Fruit fly (Drosophila melanogaster) whole organism, embryonic: Measurements from ENCODE around the gene CG6409.

Experiments used
- Atf3 ChIP-seq: fragments of 200-800 bp; sonication (Bioruptor generic); optimal IDR thresholded peaks from 3 replicates; lab custom pipeline; 2016; ENCODE audit warnings: missing biosample characterization, missing genetic modification characterization
- B-H1 ChIP-seq: fragments of 200-800 bp; sonication (Bioruptor generic); IDR thresholded peaks from 3 replicates; pipeline ENCODE4 v1.3.6; 2022; ENCODE audit warnings: missing biosample characterization, missing genetic modification characterization
- B-H2 ChIP-seq: fragments of 200-800 bp; sonication (Bioruptor generic); optimal IDR thresholded peaks from 2 replicates; lab custom pipeline; 2018; ENCODE audit warnings: missing biosample characterization, mild to moderate bottlenecking, missing genetic modification characterization
- Bdp1 ChIP-seq: fragments of 200-800 bp; sonication (Bioruptor generic); optimal IDR thresholded peaks from 3 replicates; lab custom pipeline; 2016; ENCODE audit warnings: missing biosample characterization, missing genetic modification characterization
- CG10274 ChIP-seq: fragments of 200-800 bp; sonication (Bioruptor generic); optimal IDR thresholded peaks from 3 replicates; lab custom pipeline; 2017; ENCODE audit warnings: missing biosample characterization, mild to moderate bottlenecking, missing genetic modification characterization
- CG12104 ChIP-seq: fragments of 200-800 bp; sonication (Bioruptor generic); optimal IDR thresholded peaks from 3 replicates; lab custom pipeline; 2016; ENCODE audit warnings: missing biosample characterization, missing genetic modification characterization
- CG12219 ChIP-seq: fragments of 200-800 bp; sonication (Bioruptor generic); optimal IDR thresholded peaks from 3 replicates; lab custom pipeline; 2018; ENCODE audit warnings: missing biosample characterization, mild to moderate bottlenecking, missing genetic modification characterization
- CG12391 ChIP-seq: fragments of 200-800 bp; sonication (Bioruptor generic); optimal IDR thresholded peaks from 3 replicates; lab custom pipeline; 2018; ENCODE audit warnings: missing biosample characterization, mild to moderate bottlenecking, missing genetic modification characterization, moderate library complexity
- CG14441 ChIP-seq: fragments of 200-800 bp; sonication (Bioruptor generic); IDR thresholded peaks from 2 replicates; pipeline ENCODE4 v1.3.6; 2022; ENCODE audit warnings: missing biosample characterization, missing genetic modification characterization
- CG15696 ChIP-seq: fragments of 200-800 bp; sonication (Bioruptor generic); optimal IDR thresholded peaks from 2 replicates; lab custom pipeline; 2019; ENCODE audit warnings: missing biosample characterization, mild to moderate bottlenecking, missing genetic modification characterization, moderate library complexity
- CG17328 ChIP-seq: fragments of 200-800 bp; sonication (Bioruptor generic); IDR thresholded peaks from 2 replicates; pipeline ENCODE4 v1.3.6; 2022; ENCODE audit warnings: missing biosample characterization, missing genetic modification characterization
- CG17359 ChIP-seq: fragments of 200-800 bp; sonication (Bioruptor generic); optimal IDR thresholded peaks from 3 replicates; lab custom pipeline; 2018; ENCODE audit warnings: missing biosample characterization, mild to moderate bottlenecking, missing genetic modification characterization, moderate library complexity
- CG18262 ChIP-seq: fragments of 200-800 bp; optimal IDR thresholded peaks from 3 replicates; lab custom pipeline; 2019; ENCODE audit warnings: missing biosample characterization, mild to moderate bottlenecking, missing genetic modification characterization, moderate library complexity
- CG2875 ChIP-seq: fragments of 200-800 bp; sonication (Bioruptor generic); optimal IDR thresholded peaks from 2 replicates; lab custom pipeline; 2017; ENCODE audit warnings: missing biosample characterization, mild to moderate bottlenecking, missing genetic modification characterization, missing genetic modification reagents
- CG31365 ChIP-seq: fragments of 200-800 bp; sonication (Bioruptor generic); optimal IDR thresholded peaks from 2 replicates; lab custom pipeline; 2018; ENCODE audit warnings: missing biosample characterization, mild to moderate bottlenecking, missing genetic modification characterization
- CG31441 ChIP-seq: fragments of 200-800 bp; sonication (Bioruptor generic); IDR thresholded peaks from 2 replicates; pipeline ENCODE4 v1.3.6; 2022; ENCODE audit warnings: missing biosample characterization, missing genetic modification characterization
- CG3407 ChIP-seq: fragments of 200-800 bp; sonication (Bioruptor generic); optimal IDR thresholded peaks from 2 replicates; lab custom pipeline; 2018; ENCODE audit warnings: missing biosample characterization, mild to moderate bottlenecking, missing genetic modification characterization
- CG34376 ChIP-seq: fragments of 200-800 bp; sonication (Bioruptor generic); optimal IDR thresholded peaks from 2 replicates; lab custom pipeline; 2018; ENCODE audit warnings: missing biosample characterization, mild to moderate bottlenecking, missing genetic modification characterization
- CG43689 ChIP-seq: fragments of 200-800 bp; sonication (Bioruptor generic); IDR thresholded peaks from 2 replicates; pipeline ENCODE4 v1.3.6; 2022; ENCODE audit warnings: missing biosample characterization, missing genetic modification characterization
- CG5180 ChIP-seq: fragments of 200-800 bp; sonication (Bioruptor generic); optimal IDR thresholded peaks from 3 replicates; lab custom pipeline; 2017; ENCODE audit warnings: missing biosample characterization, missing genetic modification characterization, mild to moderate bottlenecking, moderate library complexity, missing genetic modification reagents
- CG8089 ChIP-seq: fragments of 200-800 bp; sonication (Bioruptor generic); optimal IDR thresholded peaks from 3 replicates; lab custom pipeline; 2016; ENCODE audit warnings: missing biosample characterization, missing genetic modification characterization
- CHES-1-like ChIP-seq: fragments of 200-800 bp; sonication (Bioruptor generic); optimal IDR thresholded peaks from 2 replicates; lab custom pipeline; 2016; ENCODE audit warnings: missing biosample characterization, missing genetic modification characterization
- CTCF ChIP-seq: fragments of 200-800 bp; sonication (Bioruptor generic); optimal IDR thresholded peaks from 2 replicates; lab custom pipeline; 2017; ENCODE audit warnings: missing biosample characterization, mild to moderate bottlenecking, missing genetic modification characterization, moderate library complexity
- CkIIα-i1 ChIP-seq: fragments of 200-800 bp; sonication (Bioruptor generic); IDR thresholded peaks from 2 replicates; pipeline ENCODE4 v1.3.6; 2022; ENCODE audit warnings: missing biosample characterization, missing genetic modification characterization
- Dek ChIP-seq: fragments of 200-800 bp; sonication (Bioruptor generic); optimal IDR thresholded peaks from 3 replicates; lab custom pipeline; 2019; ENCODE audit warnings: missing biosample characterization, mild to moderate bottlenecking, missing genetic modification characterization, moderate library complexity
- Fer2 ChIP-seq: fragments of 200-800 bp; sonication (Bioruptor generic); optimal IDR thresholded peaks from 2 replicates; lab custom pipeline; 2018; ENCODE audit warnings: missing biosample characterization, mild to moderate bottlenecking, missing genetic modification characterization, moderate library complexity
- HLH54F ChIP-seq: fragments of 200-800 bp; sonication (Bioruptor generic); optimal IDR thresholded peaks from 3 replicates; lab custom pipeline; 2016; ENCODE audit warnings: missing biosample characterization, missing genetic modification characterization
- Hr51 ChIP-seq, 2 experiments: fragments of 200-800 bp; sonication (Bioruptor generic); optimal IDR thresholded peaks; 2 replicates in 1 of 2; 3 replicates in 1 of 2; lab custom pipeline; 2016 to 2018; ENCODE audit warnings: missing biosample characterization in 2 of 2, missing genetic modification characterization in 2 of 2, mild to moderate bottlenecking in 1 of 2, moderate library complexity in 1 of 2
- Kr ChIP-seq: fragments of 200-800 bp; sonication (Bioruptor generic); optimal IDR thresholded peaks from 2 replicates; lab custom pipeline; 2017; ENCODE audit warnings: missing biosample characterization, mild to moderate bottlenecking, missing genetic modification characterization
- Lpt ChIP-seq: fragments of >200 bp; optimal IDR thresholded peaks from 2 replicates; lab custom pipeline; 2018; ENCODE audit warnings: missing biosample characterization, missing genetic modification characterization
- MESR4 ChIP-seq: fragments of 200-800 bp; sonication (Bioruptor generic); optimal IDR thresholded peaks from 2 replicates; lab custom pipeline; 2018; ENCODE audit warnings: missing biosample characterization, mild to moderate bottlenecking, missing genetic modification characterization, moderate library complexity
- MTF-1 ChIP-seq: fragments of 200-800 bp; sonication (Bioruptor generic); optimal IDR thresholded peaks from 2 replicates; lab custom pipeline; 2018; ENCODE audit warnings: missing biosample characterization, mild to moderate bottlenecking, missing genetic modification characterization, borderline replicate concordance
- Med ChIP-seq: fragments of 200-800 bp; sonication (Bioruptor generic); peaks from one replicate; lab custom pipeline; 2016; ENCODE audit warnings: missing biosample characterization, missing genetic modification characterization, mild to moderate bottlenecking, inconsistent platforms, moderate library complexity
- TFAM ChIP-seq: fragments of 200-800 bp; sonication (Bioruptor generic); optimal IDR thresholded peaks from 2 replicates; lab custom pipeline; 2017; ENCODE audit warnings: missing biosample characterization, missing genetic modification characterization, inconsistent platforms
- Vsx1 ChIP-seq: fragments of 200-800 bp; sonication (Bioruptor generic); optimal IDR thresholded peaks from 2 replicates; lab custom pipeline; 2017; ENCODE audit warnings: missing biosample characterization, mild to moderate bottlenecking, missing genetic modification characterization, missing genetic modification reagents
- al ChIP-seq: fragments of 200-800 bp; sonication (Bioruptor generic); IDR thresholded peaks from 2 replicates; pipeline ENCODE4 v1.3.6; 2022; ENCODE audit warnings: missing biosample characterization, missing genetic modification characterization
- disco-r ChIP-seq: fragments of 200-800 bp; sonication (Bioruptor generic); optimal IDR thresholded peaks from 2 replicates; lab custom pipeline; 2016; ENCODE audit warnings: missing biosample characterization, missing genetic modification characterization
- dm ChIP-seq: fragments of 200-800 bp; sonication (Bioruptor generic); optimal IDR thresholded peaks from 3 replicates; lab custom pipeline; 2016; ENCODE audit warnings: missing biosample characterization, missing genetic modification characterization
- ewg ChIP-seq: fragments of 200-800 bp; sonication (Bioruptor generic); optimal IDR thresholded peaks from 3 replicates; lab custom pipeline; 2017; ENCODE audit warnings: mild to moderate bottlenecking, missing biosample characterization, missing genetic modification reagents, missing genetic modification characterization
- fd64A ChIP-seq: fragments of 200-800 bp; sonication (Bioruptor generic); optimal IDR thresholded peaks from 3 replicates; lab custom pipeline; 2018; ENCODE audit warnings: missing biosample characterization, mild to moderate bottlenecking, missing genetic modification characterization
- ken ChIP-seq: fragments of 200-800 bp; sonication (Bioruptor generic); IDR thresholded peaks from 3 replicates; pipeline ENCODE4 v1.3.6; 2022; ENCODE audit warnings: missing biosample characterization, missing genetic modification characterization
- mam ChIP-seq: fragments of 200-800 bp; sonication (Bioruptor generic); optimal IDR thresholded peaks from 3 replicates; lab custom pipeline; 2016; ENCODE audit warnings: missing biosample characterization, missing genetic modification characterization
- nerfin-1 ChIP-seq: fragments of 200-800 bp; sonication (Bioruptor generic); optimal IDR thresholded peaks from 3 replicates; lab custom pipeline; 2019; ENCODE audit warnings: missing biosample characterization, mild to moderate bottlenecking, missing genetic modification characterization, moderate library complexity
- pan ChIP-seq, 4 experiments: fragments of >200 bp in 3 of 4; fragments of 200-800 bp in 1 of 4; sonication (Bioruptor generic) in 1 of 4; optimal IDR thresholded peaks in 3 of 4; IDR thresholded peaks in 1 of 4; 2 replicates each; pipeline versions ENCODE4 v1.3.6 to Lab custom; 2017 to 2022; ENCODE audit warnings: missing biosample characterization in 2 of 4, missing genetic modification characterization in 2 of 4, mixed read lengths in 1 of 4
- pros ChIP-seq: fragments of 200-800 bp; sonication (Bioruptor generic); optimal IDR thresholded peaks from 3 replicates; lab custom pipeline; 2019; ENCODE audit warnings: missing biosample characterization, mild to moderate bottlenecking, missing genetic modification characterization, moderate library complexity
- pzg ChIP-seq: fragments of 200-800 bp; sonication (Bioruptor generic); optimal IDR thresholded peaks from 3 replicates; lab custom pipeline; 2018; ENCODE audit warnings: missing biosample characterization, mild to moderate bottlenecking, missing genetic modification characterization, moderate library complexity
- schlank ChIP-seq: fragments of 200-800 bp; sonication (Bioruptor generic); optimal IDR thresholded peaks from 2 replicates; lab custom pipeline; 2018; ENCODE audit warnings: missing biosample characterization, mild to moderate bottlenecking, missing genetic modification characterization
- sens-2 ChIP-seq: fragments of 200-800 bp; sonication (Bioruptor generic); IDR thresholded peaks from 2 replicates; pipeline ENCODE4 v1.3.6; 2022; ENCODE audit warnings: missing biosample characterization, missing genetic modification characterization
- trem ChIP-seq: fragments of 200-800 bp; optimal IDR thresholded peaks from 3 replicates; lab custom pipeline; 2019; ENCODE audit warnings: missing biosample characterization, mild to moderate bottlenecking, missing genetic modification characterization, moderate library complexity
- tx ChIP-seq: fragments of 200-800 bp; sonication (Bioruptor generic); optimal IDR thresholded peaks from 2 replicates; lab custom pipeline; 2016; ENCODE audit warnings: missing biosample characterization, missing genetic modification characterization

Gene CG6409

dm6 chr3L:10849620-10850302, 32.4 kb downstream of the CG6409 start (continued):
- TF ChIP-seq HLH54F (no peak), CG5180 (GFP tag; lab: Kevin White, UChicago) (peak; percentile 48), CG17328 (GFP tag; lab: Robert Waterston, UW) (peak; percentile 55; the same call in 1 of the 2 replicates), Fer2 (tag; lab: Kevin White, UChicago) (no peak), CG3407 (GFP tag; lab: Kevin White, UChicago) (no peak), CG34376 (no peak), CG10274 (GFP tag; lab: Kevin White, UChicago) (no peak), CkIIα-i1 (GFP tag; lab: Robert Waterston, UW) (no peak), CG15696 (peak; percentile 59), ewg (no peak), B-H2 (GFP tag; lab: Kevin White, UChicago) (no peak), Vsx1 (GFP tag; lab: Kevin White, UChicago) (no peak), pzg (GFP tag; lab: Kevin White, UChicago) (no peak), Hr51 (GFP tag; optimal IDR thresholded peaks at IDR 0.05; lab: Kevin White, UChicago) (no peak), CG8089 (no peak), tx (GFP tag; lab: Kevin White, UChicago) (no peak), MTF-1 (GFP tag; lab: Kevin White, UChicago) (no peak), Atf3 (GFP tag; lab: Kevin White, UChicago) (no peak), TFAM (GFP tag; lab: Kevin White, UChicago) (no peak), dm (GFP tag; lab: Kevin White, UChicago) (no peak), mam (GFP tag; lab: Kevin White, UChicago) (no peak), B-H1 (GFP tag; lab: Robert Waterston, UW) (no peak; the same call in 2 of the 3 replicates), Med (GFP tag; lab: Kevin White, UChicago) (peak; percentile 58), CG43689 (GFP tag; lab: Robert Waterston, UW) (no peak), MESR4 (GFP tag; lab: Kevin White, UChicago) (no peak), fd64A (GFP tag; lab: Kevin White, UChicago) (no peak), al (no peak), disco-r (GFP tag; lab: Kevin White, UChicago) (no peak), CG31365 (tag; lab: Kevin White, UChicago) (no peak), CG12391 (peak; percentile 42), pan (optimal IDR thresholded peaks at IDR 0.05; lab: Kevin White, UChicago) (no peak), pan (GFP tag; optimal IDR thresholded peaks at IDR 0.05 in 1 of 2, IDR thresholded peaks at IDR 0.05 in 1 of 2) (no peak), sens-2 (GFP tag; lab: Robert Waterston, UW) (no peak), CG2875 (GFP tag; lab: Kevin White, UChicago) (no peak), Kr (GFP tag; lab: Kevin White, UChicago) (no peak), trem (tag; lab: Kevin White, UChicago) (peak; percentile 44), CHES-1-like (GFP tag; lab: Kevin White, UChicago) (no peak), Dek (no peak), nerfin-1 (tag; lab: Kevin White, UChicago) (peak; percentile 63), Bdp1 (no peak), CG12219 (GFP tag; lab: Kevin White, UChicago) (no peak), schlank (tag; lab: Kevin White, UChicago) (no peak), CG12104 (GFP tag; lab: Kevin White, UChicago) (peak; percentile 32), Lpt (no peak), ken (GFP tag; lab: Robert Waterston, UW) (0 out of 3 replicates have a peak, but pooled peaks have one; percentile 23), CTCF (GFP tag; lab: Kevin White, UChicago) (no peak), CG18262 (peak; percentile 75), CG31441 (GFP tag; lab: Robert Waterston, UW) (peak; percentile 44), CG14441 (GFP tag; lab: Robert Waterston, UW) (no peak), pros (GFP tag; lab: Kevin White, UChicago) (peak; percentile 27), CG17359 (peak; percentile 35)
